Fruit fly (Drosophila melanogaster) whole organism, embryonic: ENCODE data around the gene CG14014.

ENCODE experiments used
- CG13287 ChIP-seq: fragments of 200-800 bp; sonication (Bioruptor generic); IDR thresholded peaks from 2 replicates; pipeline ENCODE4 v1.3.6; 2022; ENCODE audit warnings: missing biosample characterization, missing genetic modification characterization; ENCODE audit not compliant: partially characterized antibody
- CG15514 ChIP-seq: fragments of 200-800 bp; sonication (Bioruptor generic); optimal IDR thresholded peaks from 3 replicates; lab custom pipeline; 2017; ENCODE audit warnings: missing biosample characterization, missing genetic modification characterization, mild to moderate bottlenecking, moderate library complexity, missing genetic modification reagents
- CG17328 ChIP-seq: fragments of 200-800 bp; sonication (Bioruptor generic); IDR thresholded peaks from 2 replicates; pipeline ENCODE4 v1.3.6; 2022; ENCODE audit warnings: missing biosample characterization, missing genetic modification characterization
- CG7271 ChIP-seq: fragments of 200-800 bp; sonication (Bioruptor generic); optimal IDR thresholded peaks from 2 replicates; lab custom pipeline; 2018; ENCODE audit warnings: missing biosample characterization, mild to moderate bottlenecking, missing genetic modification characterization, moderate library complexity
- Dref ChIP-seq: fragments of 200-800 bp; sonication (Bioruptor generic); IDR thresholded peaks from 2 replicates; pipeline ENCODE4 v1.3.6; 2022; ENCODE audit warnings: missing biosample characterization, missing genetic modification characterization
- E2f1 ChIP-seq: fragments of 200-800 bp; sonication (Bioruptor generic); IDR thresholded peaks from 2 replicates; pipeline ENCODE4 v1.3.6; 2022; ENCODE audit warnings: missing biosample characterization, missing genetic modification characterization
- Fer2 ChIP-seq: fragments of 200-800 bp; sonication (Bioruptor generic); optimal IDR thresholded peaks from 2 replicates; lab custom pipeline; 2018; ENCODE audit warnings: missing biosample characterization, mild to moderate bottlenecking, missing genetic modification characterization, moderate library complexity
- Nf-YA ChIP-seq: fragments of 200-800 bp; sonication (Bioruptor generic); IDR thresholded peaks from 2 replicates; pipeline ENCODE4 v1.3.6; 2022; ENCODE audit warnings: missing biosample characterization, missing genetic modification characterization
- PHDP ChIP-seq: fragments of 200-800 bp; sonication (Bioruptor generic); optimal IDR thresholded peaks from 3 replicates; lab custom pipeline; 2018; ENCODE audit warnings: missing biosample characterization, mild to moderate bottlenecking, missing genetic modification characterization, moderate library complexity
- Rfx ChIP-seq: fragments of 200-800 bp; sonication (Bioruptor generic); IDR thresholded peaks from 2 replicates; pipeline ENCODE4 v1.3.6; 2022; ENCODE audit warnings: missing biosample characterization, missing genetic modification characterization
- btn ChIP-seq: fragments of 200-800 bp; sonication (Bioruptor generic); optimal IDR thresholded peaks from 2 replicates; lab custom pipeline; 2016; ENCODE audit warnings: missing biosample characterization, missing genetic modification characterization
- corto ChIP-seq: fragments of 200-800 bp; sonication (Bioruptor generic); optimal IDR thresholded peaks from 2 replicates; lab custom pipeline; 2016; ENCODE audit warnings: missing biosample characterization, mild to moderate bottlenecking, missing genetic modification characterization, moderate library complexity
- sima ChIP-seq: fragments of 200-800 bp; sonication (Bioruptor generic); optimal IDR thresholded peaks from 2 replicates; lab custom pipeline; 2016; ENCODE audit warnings: missing biosample characterization, missing genetic modification characterization

dm6 chr2L:5537063-5537462 is 13.6 kb downstream of the CG14014 start:
- TF ChIP-seq CG13287 (no peak), PHDP (tag; lab: Kevin White, UChicago) (no peak), CG7271 (no peak), Nf-YA (GFP tag; lab: Robert Waterston, UW) (no peak), Dref (GFP tag; lab: Robert Waterston, UW) (no peak), Fer2 (tag; lab: Kevin White, UChicago) (no peak), Rfx (GFP tag; lab: Robert Waterston, UW) (no peak), CG17328 (GFP tag; lab: Robert Waterston, UW) (no peak), E2f1 (GFP tag; lab: Robert Waterston, UW) (no peak), corto (GFP tag; lab: Kevin White, UChicago) (no peak), CG15514 (GFP tag; lab: Kevin White, UChicago) (no peak), btn (GFP tag; lab: Kevin White, UChicago) (no peak), sima (GFP tag; lab: Kevin White, UChicago) (no peak)
